Fruit fly (Drosophila melanogaster): ENCODE data around the gene CG5676.

The CG5676 gene

DNA sequence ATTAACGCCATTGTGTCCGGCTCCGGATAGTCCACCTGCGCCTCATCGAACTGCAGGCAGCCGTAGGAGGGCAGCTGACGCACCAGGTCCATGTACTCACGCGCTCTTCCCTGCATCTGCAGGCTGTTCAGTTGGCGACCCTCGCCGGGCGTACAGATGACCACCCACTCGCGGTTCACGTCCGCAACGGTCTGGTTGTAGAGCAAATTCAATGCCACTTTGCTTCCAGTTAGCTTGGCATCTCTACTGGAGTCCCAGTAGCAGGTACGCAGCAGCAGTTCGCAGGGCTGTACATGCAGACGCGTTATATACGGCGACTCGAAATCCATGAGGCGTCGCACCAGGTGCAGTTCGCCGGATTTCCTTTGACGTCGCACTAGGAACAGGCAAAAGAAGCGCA lies 49.8 kb downstream of the CG5676 start:
- TF ChIP-seq CG7101 (tag; optimal IDR thresholded peaks at IDR 0.05) (no peak), CG12768 (GFP tag; optimal IDR thresholded peaks at IDR 0.05) (no peak), Crg-1 (GFP tag; optimal IDR thresholded peaks at IDR 0.05) (no peak), ovo (GFP tag; optimal IDR thresholded peaks at IDR 0.05) (no peak), kay (GFP tag; ENCODE audit: borderline replicate concordance) (no peak), Mnt (GFP tag; optimal IDR thresholded peaks at IDR 0.05) (no peak)
